Worm (Caenorhabditis elegans): Measurements from ENCODE around the gene rep-1.

- TF ChIP-seq snpc-3.4 (tag; optimal IDR thresholded peaks at IDR 0.05) = no peak
- no peak for TF ChIP-seq ceh-27 (GFP tag; optimal IDR thresholded peaks at IDR 0.05)
- no peak for TF ChIP-seq ztf-18 (tag; optimal IDR thresholded peaks at IDR 0.05)
- no peak for TF ChIP-seq ama-1 (optimal IDR thresholded peaks at IDR 0.05)
- TF ChIP-seq ama-1 (GFP tag; optimal IDR thresholded peaks at IDR 0.05) = no peak
These were observed 52.2 kb downstream of the rep-1 start for ce11 chrIII:1622329-1622728.

Data from whole organism, young adult.